Worm (Caenorhabditis elegans): ENCODE measurements around the gene tbx-35.

The tbx-35 gene

ce11 chrII:5514846-5515245 is 10.4 kb downstream of the tbx-35 start, which contains the start of gene sahd-1:
Gene sahd-1 (minus strand): TSS chrII:5514945.
- TF ChIP-seq fos-1 (tag; optimal IDR thresholded peaks at IDR 0.05) (no peak), elt-2 (tag; optimal IDR thresholded peaks at IDR 0.05) (peak; percentile 53), nhr-84 (tag; optimal IDR thresholded peaks at IDR 0.05) (no peak), ceh-82 (tag; optimal IDR thresholded peaks at IDR 0.05) (no peak)

DNA sequence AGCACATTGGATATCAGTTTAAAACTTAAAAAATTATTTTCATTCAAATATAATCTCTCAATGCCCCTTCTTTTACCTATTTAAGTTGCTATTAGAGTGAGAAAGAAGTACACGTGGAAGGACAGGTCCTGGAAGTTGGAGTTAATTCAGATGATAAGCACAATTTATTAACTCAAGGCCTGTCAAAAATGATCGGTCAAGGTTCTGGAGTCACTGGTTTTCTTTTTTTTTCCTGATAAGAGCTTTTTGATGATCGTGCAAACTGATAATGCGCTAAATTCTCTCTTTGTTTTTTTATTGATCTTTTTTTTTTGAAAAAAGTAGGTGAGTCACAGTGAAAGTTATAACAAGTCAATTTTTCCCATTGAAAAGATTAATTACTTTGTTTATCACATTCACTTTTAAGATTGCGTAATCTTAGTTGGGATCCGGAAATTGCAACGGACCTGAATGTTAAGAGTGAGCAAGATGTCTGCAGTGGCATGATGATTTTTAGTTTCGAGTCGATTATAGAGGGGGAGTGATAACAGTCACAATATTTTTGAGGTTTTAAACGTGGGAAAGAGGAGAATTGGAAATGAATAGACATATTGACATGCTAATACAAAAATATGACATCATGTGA is 12.6 kb downstream of the tbx-35 start:
- TF ChIP-seq C04F5.9 (tag; optimal IDR thresholded peaks at IDR 0.05) (no peak), hpl-2 (GFP tag; optimal IDR thresholded peaks at IDR 0.05) (no peak), unc-30 (tag; optimal IDR thresholded peaks at IDR 0.05) (no peak), lin-35 (GFP tag; optimal IDR thresholded peaks at IDR 0.05) (peak in 1 of 2 experiments; percentile 35), efl-1 (optimal IDR thresholded peaks at IDR 0.05) (no peak), efl-1 (GFP tag; optimal IDR thresholded peaks at IDR 0.05 in 1 of 2) (peak in 1 of 2 experiments; percentile 74), pqm-1 (tag; optimal IDR thresholded peaks at IDR 0.05) (peak; percentile 19), tlp-1 (tag; optimal IDR thresholded peaks at IDR 0.05) (no peak), elt-2 (tag; optimal IDR thresholded peaks at IDR 0.05) (peak; percentile 99), mdl-1 (tag; optimal IDR thresholded peaks at IDR 0.05) (no peak)

ce11 chrII:5511417-5512353 is 13.5 kb downstream of the tbx-35 start:
- TF ChIP-seq skn-1 (tag; optimal IDR thresholded peaks at IDR 0.05) (no peak), irx-1 (tag; optimal IDR thresholded peaks at IDR 0.05) (peak; percentile 71), xbp-1 (tag; optimal IDR thresholded peaks at IDR 0.05) (peak; percentile 1), ztf-11 (tag; optimal IDR thresholded peaks at IDR 0.05) (peak in 1 of 2 experiments; percentile 35), unc-86 (tag; optimal IDR thresholded peaks at IDR 0.05) (peak; percentile 34), ceh-90 (tag; optimal IDR thresholded peaks at IDR 0.05) (peak; percentile 82), nhr-20 (tag; optimal IDR thresholded peaks at IDR 0.05) (no peak), hlh-17 (GFP tag; optimal IDR thresholded peaks at IDR 0.05; ENCODE audit: borderline replicate concordance) (no peak), isw-1 (GFP tag; IDR thresholded peaks at IDR 0.05) (peak; percentile 8; the same call in 1 of the 2 replicates), swsn-7 (tag; optimal IDR thresholded peaks at IDR 0.05) (peak; percentile 17), sptf-1 (tag; optimal IDR thresholded peaks at IDR 0.05) (no peak), rnt-1 (tag; optimal IDR thresholded peaks at IDR 0.05) (peak; percentile 59), pax-3 (tag; optimal IDR thresholded peaks at IDR 0.05) (no peak), fos-1 (tag; optimal IDR thresholded peaks at IDR 0.05) (no peak), mep-1 (tag; optimal IDR thresholded peaks at IDR 0.05) (peak; percentile 15), nhr-47 (tag; optimal IDR thresholded peaks at IDR 0.05) (peak; percentile 59), lin-14 (GFP tag; optimal IDR thresholded peaks at IDR 0.05) (peak; percentile 71), ceh-88 (GFP tag; IDR thresholded peaks at IDR 0.05) (peak; percentile 37; the same call in 1 of the 2 replicates), snu-23 (GFP tag; optimal IDR thresholded peaks at IDR 0.05) (peak; percentile 17), efl-1 (optimal IDR thresholded peaks at IDR 0.05) (peak; percentile 37 to 40), efl-1 (GFP tag; optimal IDR thresholded peaks at IDR 0.05 in 1 of 2) (peak; percentile 32 to 82), dpl-1 (GFP tag; optimal IDR thresholded peaks at IDR 0.05) (peak in 1 of 3 experiments; percentile 39), C04F5.9 (tag; optimal IDR thresholded peaks at IDR 0.05) (peak; percentile 40), lin-13 (GFP tag; optimal IDR thresholded peaks at IDR 0.05) (no peak), lsy-2 (tag; optimal IDR thresholded peaks at IDR 0.05) (peak in 1 of 2 experiments; percentile 48), elt-2 (tag; optimal IDR thresholded peaks at IDR 0.05) (peak; percentile 15), nhr-85 (tag) (peak; percentile 78), dsc-1 (tag; optimal IDR thresholded peaks at IDR 0.05) (peak; percentile 55), fkh-4 (tag; optimal IDR thresholded peaks at IDR 0.05; ENCODE audit: borderline replicate concordance) (peak; percentile 53), unc-98 (GFP tag; IDR thresholded peaks at IDR 0.05) (peak; percentile 61), lin-35 (GFP tag; optimal IDR thresholded peaks at IDR 0.05) (peak in 1 of 2 experiments; percentile 24), lir-3 (tag; optimal IDR thresholded peaks at IDR 0.05; ENCODE audit: poor library complexity) (peak; percentile 54), ceh-82 (tag; optimal IDR thresholded peaks at IDR 0.05) (peak in 1 of 3 experiments; percentile 5), nhr-71 (tag; optimal IDR thresholded peaks at IDR 0.05) (peak; percentile 58), lin-39 (tag; optimal IDR thresholded peaks at IDR 0.05) (no peak), fkh-8 (tag; optimal IDR thresholded peaks at IDR 0.05) (peak; percentile 39), egl-13 (tag; optimal IDR thresholded peaks at IDR 0.05) (peak; percentile 52), hpl-2 (GFP tag; optimal IDR thresholded peaks at IDR 0.05) (no peak)
